Worm (Caenorhabditis elegans) whole organism, mixed stage, embryonic: Measurements from ENCODE around the gene F02C12.3.

Experiments
- bed-3 ChIP-seq: fragments of 200-800 bp; sonication (Bioruptor generic); optimal IDR thresholded peaks from 3 replicates; lab custom pipeline; 2018; ENCODE audit warnings: mild to moderate bottlenecking, missing genetic modification characterization, moderate library complexity, missing compliant biosample characterization
- ces-1 ChIP-seq: fragments of 150-350 bp; optimal IDR thresholded peaks from 2 replicates; lab custom pipeline; 2014; ENCODE audit warnings: missing biosample characterization, missing genetic modification reagents, missing genetic modification characterization
- drap-1 ChIP-seq: fragments of 200-800 bp; sonication (Bioruptor generic); optimal IDR thresholded peaks from 3 replicates; lab custom pipeline; 2018; ENCODE audit warnings: mild to moderate bottlenecking, missing genetic modification characterization, missing compliant biosample characterization
- elt-3 ChIP-seq: fragments of 150-350 bp; optimal IDR thresholded peaks from 2 replicates; lab custom pipeline; 2014; ENCODE audit warnings: missing biosample characterization, missing genetic modification characterization
- nhr-2 ChIP-seq: fragments of 150-350 bp; optimal IDR thresholded peaks from 2 replicates; lab custom pipeline; 2014; ENCODE audit warnings: missing biosample characterization, missing genetic modification characterization
- nhr-28 ChIP-seq: fragments of 150-350 bp; optimal IDR thresholded peaks from 2 replicates; lab custom pipeline; 2014; ENCODE audit warnings: missing biosample characterization, missing genetic modification characterization
- nhr-76 ChIP-seq: sonication (generic microtip); optimal IDR thresholded peaks from 2 replicates; lab custom pipeline; 2017; ENCODE audit warnings: missing biosample characterization, missing genetic modification characterization
- pha-4 ChIP-seq: fragments of 150-350 bp; optimal IDR thresholded peaks from 2 replicates; lab custom pipeline; 2018; ENCODE audit warnings: missing biosample characterization, missing genetic modification reagents, missing genetic modification characterization
- sptf-1 ChIP-seq: sonication (generic microtip); optimal IDR thresholded peaks from 2 replicates; lab custom pipeline; 2017; ENCODE audit warnings: mild to moderate bottlenecking, missing genetic modification characterization, moderate library complexity, missing compliant biosample characterization

- TF ChIP-seq nhr-76 (tag; lab: Kevin White, UChicago) (no peak), ces-1 (GFP tag; lab: Kevin White, UChicago) (no peak), nhr-28 (tag; lab: Kevin White, UChicago) (no peak), pha-4 (no peak), elt-3 (no peak), bed-3 (no peak), drap-1 (GFP tag; lab: Kevin White, UChicago) (no peak), nhr-2 (tag; lab: Kevin White, UChicago) (no peak), sptf-1 (tag; lab: Kevin White, UChicago) (no peak)
Measured at ce11 chrX:13376185-13376584, 20.6 kb upstream of the F02C12.3 start.
